Fruit fly (Drosophila melanogaster) whole organism, embryonic: ENCODE data around the gene prt.

ENCODE experiments used
- Awh ChIP-seq: fragments of 200-800 bp; sonication (Bioruptor generic); IDR thresholded peaks from 2 replicates; pipeline ENCODE4, ENCODE4 v1.3.6; 2022; ENCODE audit warnings: missing biosample characterization, missing genetic modification characterization
- B-H1 ChIP-seq: fragments of 200-800 bp; sonication (Bioruptor generic); IDR thresholded peaks from 3 replicates; pipeline ENCODE4 v1.3.6; 2022; ENCODE audit warnings: missing biosample characterization, missing genetic modification characterization
- CG10274 ChIP-seq: fragments of 200-800 bp; sonication (Bioruptor generic); optimal IDR thresholded peaks from 3 replicates; lab custom pipeline; 2017; ENCODE audit warnings: missing biosample characterization, mild to moderate bottlenecking, missing genetic modification characterization
- CG12769 ChIP-seq: fragments of 200-800 bp; sonication (Bioruptor generic); optimal IDR thresholded peaks from 2 replicates; lab custom pipeline; 2019; ENCODE audit warnings: missing biosample characterization, mild to moderate bottlenecking, missing genetic modification characterization, moderate library complexity
- CG13296 ChIP-seq: fragments of 200-800 bp; sonication (Bioruptor generic); optimal IDR thresholded peaks from 3 replicates; lab custom pipeline; 2018; ENCODE audit warnings: missing biosample characterization, mild to moderate bottlenecking, missing genetic modification characterization
- CG17568 ChIP-seq: fragments of 200-800 bp; sonication (Bioruptor generic); optimal IDR thresholded peaks from 2 replicates; lab custom pipeline; 2018; ENCODE audit warnings: missing biosample characterization, mild to moderate bottlenecking, missing genetic modification characterization, moderate library complexity
- CG18011 ChIP-seq: fragments of 200-800 bp; sonication (Bioruptor generic); optimal IDR thresholded peaks from 2 replicates; lab custom pipeline; 2017; ENCODE audit warnings: missing biosample characterization, missing genetic modification characterization, mild to moderate bottlenecking, moderate library complexity, missing genotype
- CG2889 ChIP-seq: fragments of 200-800 bp; sonication (Bioruptor generic); IDR thresholded peaks from 3 replicates; pipeline ENCODE4 v1.3.6; 2022; ENCODE audit warnings: missing biosample characterization, missing genetic modification characterization
- CG31365 ChIP-seq: fragments of 200-800 bp; sonication (Bioruptor generic); optimal IDR thresholded peaks from 2 replicates; lab custom pipeline; 2018; ENCODE audit warnings: missing biosample characterization, mild to moderate bottlenecking, missing genetic modification characterization
- CG31388 ChIP-seq: fragments of 200-800 bp; sonication (Bioruptor generic); optimal IDR thresholded peaks from 2 replicates; lab custom pipeline; 2016; ENCODE audit warnings: missing biosample characterization, missing genetic modification characterization
- CG34422 ChIP-seq: fragments of 200-800 bp; sonication (Bioruptor generic); IDR thresholded peaks from 3 replicates; pipeline ENCODE4 v1.3.6; 2022; ENCODE audit warnings: missing biosample characterization, missing genetic modification characterization
- CG3995 ChIP-seq: fragments of 200-800 bp; sonication (Bioruptor generic); optimal IDR thresholded peaks from 3 replicates; lab custom pipeline; 2016; ENCODE audit warnings: missing biosample characterization, missing genetic modification characterization
- CG4282 ChIP-seq: fragments of 200-800 bp; sonication (Bioruptor generic); optimal IDR thresholded peaks from 2 replicates; lab custom pipeline; 2016; ENCODE audit warnings: missing biosample characterization, missing genetic modification characterization
- CG43689 ChIP-seq: fragments of 200-800 bp; sonication (Bioruptor generic); IDR thresholded peaks from 2 replicates; pipeline ENCODE4 v1.3.6; 2022; ENCODE audit warnings: missing biosample characterization, missing genetic modification characterization
- CG4730 ChIP-seq: fragments of 200-800 bp; sonication (Bioruptor generic); IDR thresholded peaks from 2 replicates; pipeline ENCODE4 v1.3.6; 2022; ENCODE audit warnings: missing biosample characterization, missing genetic modification characterization
- CG8924 ChIP-seq: fragments of 200-800 bp; optimal IDR thresholded peaks from 3 replicates; lab custom pipeline; 2019; ENCODE audit warnings: missing biosample characterization, mild to moderate bottlenecking, missing genetic modification characterization, moderate library complexity
- Hsf ChIP-seq: fragments of 200-800 bp; sonication (Bioruptor generic); optimal IDR thresholded peaks from 3 replicates; lab custom pipeline; 2016; ENCODE audit warnings: missing biosample characterization, missing genetic modification characterization
- Lim3 ChIP-seq: fragments of 200-800 bp; sonication (Bioruptor generic); IDR thresholded peaks from 2 replicates; pipeline ENCODE4 v1.3.6; 2022; ENCODE audit warnings: missing biosample characterization, missing genetic modification characterization
- Lpt ChIP-seq: fragments of >200 bp; optimal IDR thresholded peaks from 2 replicates; lab custom pipeline; 2018; ENCODE audit warnings: missing biosample characterization, missing genetic modification characterization
- Myb ChIP-seq: fragments of 200-800 bp; sonication (Bioruptor generic); optimal IDR thresholded peaks from 2 replicates; lab custom pipeline; 2016; ENCODE audit warnings: missing biosample characterization, missing genetic modification characterization
- Nf-YA ChIP-seq: fragments of 200-800 bp; sonication (Bioruptor generic); IDR thresholded peaks from 2 replicates; pipeline ENCODE4 v1.3.6; 2022; ENCODE audit warnings: missing biosample characterization, missing genetic modification characterization
- Oaz ChIP-seq: fragments of 200-800 bp; sonication (Bioruptor generic); IDR thresholded peaks from 2 replicates; pipeline ENCODE4 v1.3.6; 2022; ENCODE audit warnings: missing biosample characterization, missing genetic modification characterization
- Oli ChIP-seq: fragments of 200-800 bp; sonication (Bioruptor generic); optimal IDR thresholded peaks from 2 replicates; lab custom pipeline; 2018; ENCODE audit warnings: missing biosample characterization, mild to moderate bottlenecking, missing genetic modification characterization, moderate library complexity
- Optix ChIP-seq: fragments of 200-800 bp; sonication (Bioruptor generic); IDR thresholded peaks from 3 replicates; pipeline ENCODE4 v1.3.6; 2022; ENCODE audit warnings: missing biosample characterization, missing genetic modification characterization
- Ravus ChIP-seq: fragments of 200-800 bp; sonication (Bioruptor generic); IDR thresholded peaks from 2 replicates; pipeline ENCODE4 v1.3.6; 2022; ENCODE audit warnings: missing biosample characterization, missing genetic modification characterization
- Six4 ChIP-seq: fragments of 200-800 bp; sonication (Bioruptor generic); optimal IDR thresholded peaks from 2 replicates; lab custom pipeline; 2016; ENCODE audit warnings: missing biosample characterization, missing genetic modification characterization
- Sox100B ChIP-seq: fragments of 200-800 bp; sonication (Bioruptor generic); optimal IDR thresholded peaks from 3 replicates; lab custom pipeline; 2018; ENCODE audit warnings: missing biosample characterization, mild to moderate bottlenecking, missing genetic modification characterization
- Taf1 ChIP-seq: fragments of 200-800 bp; sonication (Bioruptor generic); IDR thresholded peaks from 2 replicates; pipeline ENCODE4 v1.3.6; 2022; ENCODE audit warnings: missing biosample characterization, missing genetic modification characterization
- ash1 ChIP-seq: fragments of 200-800 bp; sonication (Bioruptor generic); optimal IDR thresholded peaks from 2 replicates; lab custom pipeline; 2018; ENCODE audit warnings: missing biosample characterization, mild to moderate bottlenecking, missing genetic modification characterization
- az2 ChIP-seq: fragments of 200-800 bp; sonication (Bioruptor generic); optimal IDR thresholded peaks from 3 replicates; lab custom pipeline; 2016; ENCODE audit warnings: missing biosample characterization, missing genetic modification characterization
- cg ChIP-seq: fragments of 200-800 bp; sonication (Bioruptor generic); optimal IDR thresholded peaks from 3 replicates; lab custom pipeline; 2019; ENCODE audit warnings: missing biosample characterization, mild to moderate bottlenecking, missing genetic modification characterization, moderate library complexity
- cwo ChIP-seq: fragments of 200-800 bp; sonication (Bioruptor generic); optimal IDR thresholded peaks from 3 replicates; lab custom pipeline; 2017; ENCODE audit warnings: missing biosample characterization, missing genetic modification characterization, mild to moderate bottlenecking, moderate library complexity, missing genetic modification reagents
- dan ChIP-seq: fragments of 200-800 bp; sonication (Bioruptor generic); IDR thresholded peaks from 2 replicates; pipeline ENCODE4 v1.3.6; 2022; ENCODE audit warnings: missing biosample characterization, missing genetic modification characterization
- dati ChIP-seq: fragments of 200-800 bp; sonication (Bioruptor generic); IDR thresholded peaks from 2 replicates; pipeline ENCODE4 v1.3.6; 2022; ENCODE audit warnings: missing biosample characterization, missing genetic modification characterization
- dysf ChIP-seq: fragments of 200-800 bp; sonication (Bioruptor generic); IDR thresholded peaks from 3 replicates; pipeline ENCODE4 v1.3.6; 2022; ENCODE audit warnings: missing biosample characterization, missing genetic modification characterization
- esg ChIP-seq: fragments of 200-800 bp; sonication (Bioruptor generic); conservative IDR thresholded peaks from 2 replicates; pipeline ENCODE4 v1.3.6; 2022; ENCODE audit warnings: missing biosample characterization, missing genetic modification characterization
- fd64A ChIP-seq: fragments of 200-800 bp; sonication (Bioruptor generic); optimal IDR thresholded peaks from 3 replicates; lab custom pipeline; 2018; ENCODE audit warnings: missing biosample characterization, mild to moderate bottlenecking, missing genetic modification characterization
- fu2 ChIP-seq: fragments of 200-800 bp; sonication (Bioruptor generic); optimal IDR thresholded peaks from 2 replicates; lab custom pipeline; 2016; ENCODE audit warnings: missing biosample characterization, missing genetic modification characterization
- gsb-n ChIP-seq: fragments of 200-800 bp; sonication (Bioruptor generic); optimal IDR thresholded peaks from 3 replicates; lab custom pipeline; 2018; ENCODE audit warnings: missing biosample characterization, mild to moderate bottlenecking, missing genetic modification characterization
- hth ChIP-seq: fragments of >200 bp; optimal IDR thresholded peaks from 2 replicates; lab custom pipeline; 2017; ENCODE audit warnings: inconsistent platforms
- jing ChIP-seq: fragments of 200-800 bp; sonication (Bioruptor generic); optimal IDR thresholded peaks from 2 replicates; lab custom pipeline; 2018; ENCODE audit warnings: missing biosample characterization, mild to moderate bottlenecking, missing genetic modification characterization
- jumu ChIP-seq: fragments of 200-800 bp; sonication (Bioruptor generic); optimal IDR thresholded peaks from 3 replicates; lab custom pipeline; 2016; ENCODE audit warnings: missing biosample characterization, missing genetic modification characterization
- lmd ChIP-seq: fragments of 200-800 bp; sonication (Bioruptor generic); IDR thresholded peaks from 2 replicates; pipeline ENCODE4 v1.3.6; 2022; ENCODE audit warnings: missing biosample characterization, missing genetic modification characterization
- nmo ChIP-seq: fragments of 200-800 bp; sonication (Bioruptor generic); optimal IDR thresholded peaks from 2 replicates; lab custom pipeline; 2018; ENCODE audit warnings: missing biosample characterization, mild to moderate bottlenecking, missing genetic modification characterization, moderate library complexity
- pnt ChIP-seq: fragments of 200-800 bp; sonication (Bioruptor generic); optimal IDR thresholded peaks from 3 replicates; lab custom pipeline; 2016; ENCODE audit warnings: missing biosample characterization, missing genetic modification characterization
- scrt ChIP-seq: fragments of 200-800 bp; sonication (Bioruptor generic); optimal IDR thresholded peaks from 2 replicates; lab custom pipeline; 2018; ENCODE audit warnings: missing biosample characterization, mild to moderate bottlenecking, missing genetic modification characterization, moderate library complexity
- sens ChIP-seq: fragments of 200-800 bp; sonication (Bioruptor generic); peaks from one replicate; lab custom pipeline; 2016; ENCODE audit warnings: missing biosample characterization, missing genetic modification characterization
- sna ChIP-seq: fragments of 200-800 bp; sonication (Bioruptor generic); IDR thresholded peaks from 2 replicates; pipeline ENCODE4 v1.3.6; 2022; ENCODE audit warnings: missing biosample characterization, missing genetic modification characterization; ENCODE audit not compliant: partially characterized antibody
- sob ChIP-seq: fragments of 200-800 bp; sonication (Bioruptor generic); IDR thresholded peaks from 2 replicates; pipeline ENCODE4 v1.3.6; 2022; ENCODE audit warnings: missing biosample characterization, missing genetic modification characterization
- tgo ChIP-seq: fragments of 200-800 bp; sonication (Bioruptor generic); IDR thresholded peaks from 3 replicates; pipeline ENCODE4 v1.3.6; 2022; ENCODE audit warnings: missing biosample characterization, missing genetic modification characterization
- unpg ChIP-seq: fragments of 200-800 bp; sonication (Bioruptor generic); optimal IDR thresholded peaks from 3 replicates; lab custom pipeline; 2018; ENCODE audit warnings: missing biosample characterization, mild to moderate bottlenecking, missing genetic modification characterization, moderate library complexity
- vfl ChIP-seq: fragments of 200-800 bp; sonication (Bioruptor generic); optimal IDR thresholded peaks from 2 replicates; lab custom pipeline; 2016; ENCODE audit warnings: missing biosample characterization, missing genetic modification characterization

Gene prt

dm6 chr3R:23726740-23727139 is 27.9 kb upstream of the prt start (continued):
- peak; percentile 74 for TF ChIP-seq Hsf
- TF ChIP-seq hth (lab: Kevin White, UChicago): no peak
- peak; percentile 72 for TF ChIP-seq CG4730 (GFP tag; lab: Robert Waterston, UW)
- TF ChIP-seq CG18011 (GFP tag; lab: Kevin White, UChicago): peak; percentile 72
- peak; percentile 79 for TF ChIP-seq lmd (GFP tag; lab: Robert Waterston, UW)
- peak; percentile 71 for TF ChIP-seq nmo (GFP tag; lab: Kevin White, UChicago)
- peak; percentile 82 for TF ChIP-seq tgo (GFP tag; lab: Robert Waterston, UW)
- peak; percentile 75 for TF ChIP-seq CG13296 (GFP tag; lab: Kevin White, UChicago)
- TF ChIP-seq CG34422 (GFP tag; lab: Robert Waterston, UW): no peak; the same call in 2 of the 3 replicates
- peak; percentile 1 for TF ChIP-seq CG31365 (tag; lab: Kevin White, UChicago)
- TF ChIP-seq Six4 (GFP tag; lab: Kevin White, UChicago): peak; percentile 48
- peak; percentile 81 for TF ChIP-seq vfl (GFP tag; lab: Kevin White, UChicago)
- TF ChIP-seq Myb (GFP tag; lab: Kevin White, UChicago): peak; percentile 42
- peak; percentile 62 for TF ChIP-seq Sox100B
- TF ChIP-seq Oli (tag; lab: Kevin White, UChicago): peak; percentile 76
- TF ChIP-seq scrt (GFP tag; lab: Kevin White, UChicago): peak; percentile 78
- peak; percentile 82 for TF ChIP-seq CG12769 (tag; lab: Kevin White, UChicago)
- peak; percentile 67 for TF ChIP-seq B-H1
- no peak for TF ChIP-seq dan
- TF ChIP-seq unpg: peak; percentile 82
- TF ChIP-seq sob (GFP tag; lab: Robert Waterston, UW): peak; percentile 89
- TF ChIP-seq dati (GFP tag; lab: Robert Waterston, UW): no peak
- peak; percentile 22 for TF ChIP-seq jing (GFP tag; lab: Kevin White, UChicago)
- peak; percentile 55 for TF ChIP-seq Nf-YA
- TF ChIP-seq fu2 (GFP tag; lab: Kevin White, UChicago): peak; percentile 65
- no peak for TF ChIP-seq sna (GFP tag; lab: Robert Waterston, UW)
- peak; percentile 49 for TF ChIP-seq pnt (GFP tag; lab: Kevin White, UChicago)
- peak; percentile 59 for TF ChIP-seq az2
- no peak for TF ChIP-seq Lim3 (GFP tag; lab: Robert Waterston, UW)
- TF ChIP-seq CG2889 (GFP tag; lab: Robert Waterston, UW): peak; percentile 78; the same call in 1 of the 3 replicates
- peak; percentile 27 for TF ChIP-seq CG10274 (GFP tag; lab: Kevin White, UChicago)
- peak; percentile 4 for TF ChIP-seq gsb-n
- TF ChIP-seq Optix (GFP tag; lab: Robert Waterston, UW): no peak
- TF ChIP-seq jumu (GFP tag; lab: Kevin White, UChicago): peak; percentile 35
- TF ChIP-seq fd64A (GFP tag; lab: Kevin White, UChicago): no peak
- peak; percentile 55 for TF ChIP-seq Ravus (GFP tag; lab: Robert Waterston, UW)
- peak; percentile 70 for TF ChIP-seq esg (GFP tag; lab: Robert Waterston, UW)
- TF ChIP-seq CG43689: peak; percentile 40; the same call in 1 of the 2 replicates
- TF ChIP-seq Awh (GFP tag; lab: Robert Waterston, UW): 0 out of 2 replicates have a peak, but pooled peaks have one; percentile 46
- TF ChIP-seq Oaz (GFP tag; lab: Robert Waterston, UW): peak; percentile 40; the same call in 1 of the 2 replicates
- TF ChIP-seq sens (GFP tag; lab: Kevin White, UChicago): peak; percentile 87
- TF ChIP-seq Taf1 (GFP tag; lab: Robert Waterston, UW): peak; percentile 70; the same call in 1 of the 2 replicates
- peak; percentile 87 for TF ChIP-seq dysf (GFP tag; lab: Robert Waterston, UW)
- TF ChIP-seq CG3995 (GFP tag; lab: Kevin White, UChicago): peak; percentile 51
- no peak for TF ChIP-seq CG4282
- peak; percentile 91 for TF ChIP-seq cwo
- no peak for TF ChIP-seq cg (GFP tag; lab: Kevin White, UChicago)
- no peak for TF ChIP-seq Lpt
- TF ChIP-seq CG8924 (tag; lab: Kevin White, UChicago): peak; percentile 85
- TF ChIP-seq ash1 (GFP tag; lab: Kevin White, UChicago): peak; percentile 41
- TF ChIP-seq CG17568 (GFP tag; lab: Kevin White, UChicago): peak; percentile 25
- no peak for TF ChIP-seq CG31388
